Fruit fly (Drosophila melanogaster) whole organism, pupa: ENCODE results near the gene Sfp38D.

Experiments used
- CG12605 ChIP-seq: fragments of 200-800 bp; sonication (Bioruptor generic); IDR thresholded peaks from 2 replicates; pipeline ENCODE4 v1.3.6; 2022; ENCODE audit warnings: missing biosample characterization, missing genetic modification characterization
- CG13204 ChIP-seq: fragments of 200-800 bp; sonication (Bioruptor generic); optimal IDR thresholded peaks from 2 replicates; lab custom pipeline; 2018; ENCODE audit warnings: missing biosample characterization, mild to moderate bottlenecking, missing genetic modification characterization, moderate library complexity
- CG14655 ChIP-seq: fragments of 200-800 bp; sonication (Bioruptor generic); optimal IDR thresholded peaks from 3 replicates; lab custom pipeline; 2017; ENCODE audit warnings: mild to moderate bottlenecking, missing biosample characterization, missing genetic modification reagents, missing genetic modification characterization
- CG17806 ChIP-seq: fragments of 200-800 bp; sonication (Bioruptor generic); optimal IDR thresholded peaks from 2 replicates; lab custom pipeline; 2018; ENCODE audit warnings: missing biosample characterization, mild to moderate bottlenecking, missing genetic modification characterization, moderate library complexity
- CG34367 ChIP-seq: fragments of 200-800 bp; sonication (Bioruptor generic); optimal IDR thresholded peaks from 2 replicates; lab custom pipeline; 2018; ENCODE audit warnings: missing biosample characterization, mild to moderate bottlenecking, missing genetic modification characterization
- CG4496 ChIP-seq: fragments of 200-800 bp; sonication (Bioruptor generic); IDR thresholded peaks from 3 replicates; pipeline ENCODE4 v1.3.6; 2022; ENCODE audit warnings: missing biosample characterization, missing genetic modification characterization
- CG8159 ChIP-seq: fragments of 200-800 bp; sonication (Bioruptor generic); optimal IDR thresholded peaks from 3 replicates; lab custom pipeline; 2018; ENCODE audit warnings: missing biosample characterization, mild to moderate bottlenecking, missing genetic modification characterization, moderate library complexity
- D1 ChIP-seq: fragments of 200-800 bp; sonication (Bioruptor generic); optimal IDR thresholded peaks from 2 replicates; lab custom pipeline; 2018; ENCODE audit warnings: missing biosample characterization, mild to moderate bottlenecking, missing genetic modification characterization, moderate library complexity
- EcR ChIP-seq: fragments of 200-800 bp; sonication (Bioruptor generic); optimal IDR thresholded peaks from 3 replicates; lab custom pipeline; 2019; ENCODE audit warnings: missing biosample characterization, missing genetic modification characterization, mild to moderate bottlenecking, moderate library complexity, missing genetic modification reagents
- Ets98B ChIP-seq: fragments of 200-800 bp; sonication (Bioruptor generic); IDR thresholded peaks from 2 replicates; pipeline ENCODE4 v1.3.6; 2022; ENCODE audit warnings: missing biosample characterization, missing genetic modification characterization
- Pif1A ChIP-seq: fragments of 200-800 bp; sonication (Bioruptor generic); optimal IDR thresholded peaks from 3 replicates; lab custom pipeline; 2016; ENCODE audit warnings: missing biosample characterization, missing genetic modification characterization
- Pif1B ChIP-seq: fragments of 200-800 bp; sonication (Bioruptor generic); optimal IDR thresholded peaks from 3 replicates; lab custom pipeline; 2016; ENCODE audit warnings: missing biosample characterization, missing genetic modification characterization
- fd96Ca ChIP-seq: fragments of 200-800 bp; sonication (Bioruptor generic); IDR thresholded peaks from 3 replicates; pipeline ENCODE4 v1.3.6; 2022; ENCODE audit warnings: missing biosample characterization, missing genetic modification characterization
- rn ChIP-seq: fragments of 200-800 bp; sonication (Bioruptor generic); IDR thresholded peaks from 2 replicates; pipeline ENCODE4 v1.3.6; 2022; ENCODE audit warnings: missing biosample characterization, missing genetic modification characterization

DNA sequence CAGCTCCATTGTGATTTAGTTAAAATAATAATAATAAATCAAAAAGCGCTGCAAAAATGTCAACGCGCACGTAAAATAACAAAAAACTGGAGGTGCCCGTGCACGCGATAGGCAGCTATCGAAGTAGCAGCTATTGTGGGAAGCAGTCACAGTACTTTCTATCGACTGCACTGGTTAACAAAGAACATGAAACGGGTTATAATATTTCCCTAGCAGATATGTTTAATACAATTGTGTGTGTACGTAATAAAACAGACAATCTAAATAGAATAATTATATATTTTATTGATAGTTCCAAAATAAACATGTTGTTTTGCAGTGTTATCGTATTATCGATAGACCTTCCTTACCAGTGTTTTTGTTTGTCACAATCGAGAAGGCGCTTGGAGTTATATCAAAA is 35.2 kb downstream of the Sfp38D start, which contains the start of the genes CG31678 and IKKepsilon:
- TF ChIP-seq fd96Ca (GFP tag; lab: Robert Waterston, UW) (no peak), CG8159 (tag; lab: Kevin White, UChicago) (peak; percentile 43), Ets98B (GFP tag; lab: Robert Waterston, UW) (peak; percentile 59), CG17806 (tag; lab: Kevin White, UChicago) (peak; percentile 39), CG14655 (GFP tag; lab: Kevin White, UChicago) (no peak), CG12605 (GFP tag; lab: Robert Waterston, UW) (peak; percentile 29; the same call in 1 of the 2 replicates), Pif1A (GFP tag; lab: Kevin White, UChicago) (no peak), CG13204 (no peak), CG4496 (GFP tag; lab: Robert Waterston, UW) (peak; percentile 44; the same call in 1 of the 3 replicates), EcR (peak; percentile 30), Pif1B (no peak), D1 (tag; lab: Kevin White, UChicago) (no peak), CG34367 (tag; lab: Kevin White, UChicago) (peak; percentile 28), rn (GFP tag; lab: Robert Waterston, UW) (0 out of 2 replicates have a peak, but pooled peaks have one; percentile 10)
